Worm (Caenorhabditis elegans) whole organism, L2 larva: ENCODE measurements around the gene W07G4.1.

Source experiments
- C34F6.9 ChIP-seq: fragments of 150-350 bp; optimal IDR thresholded peaks from 2 replicates; lab custom pipeline; 2014; ENCODE audit warnings: missing biosample characterization, missing genetic modification characterization
- R02D3.7 ChIP-seq: fragments of 150-350 bp; optimal IDR thresholded peaks from 2 replicates; lab custom pipeline; 2014; ENCODE audit warnings: missing biosample characterization, missing genetic modification characterization
- Y55F3AM.14 ChIP-seq: fragments of 200-800 bp; sonication (Bioruptor generic); optimal IDR thresholded peaks from 2 replicates; lab custom pipeline; 2018; ENCODE audit warnings: mild to moderate bottlenecking, missing genetic modification characterization, missing compliant biosample characterization
- ZK546.5 ChIP-seq: sonication (generic microtip); optimal IDR thresholded peaks from 2 replicates; lab custom pipeline; 2017; ENCODE audit warnings: missing biosample characterization, missing genetic modification characterization
- alr-1 ChIP-seq: fragments of 150-350 bp; optimal IDR thresholded peaks from 2 replicates; lab custom pipeline; 2014; ENCODE audit warnings: missing biosample characterization, missing genetic modification characterization
- aly-2 ChIP-seq: fragments of 150-350 bp; optimal IDR thresholded peaks from 2 replicates; lab custom pipeline; 2014; ENCODE audit warnings: missing biosample characterization, missing genetic modification characterization
- ama-1 ChIP-seq: fragments of 150-350 bp; optimal IDR thresholded peaks from 2 replicates; lab custom pipeline; 2018; ENCODE audit warnings: inconsistent platforms
- blmp-1 ChIP-seq: sonication (generic microtip); optimal IDR thresholded peaks from 2 replicates; lab custom pipeline; 2017; ENCODE audit warnings: missing genetic modification characterization, mild to moderate bottlenecking, missing compliant biosample characterization, antibody characterized with exemption, moderate library complexity; ENCODE audit not compliant: insufficient read depth
- ceh-16 ChIP-seq: fragments of 150-350 bp; optimal IDR thresholded peaks from 2 replicates; lab custom pipeline; 2014; ENCODE audit warnings: missing biosample characterization, missing genetic modification characterization
- ceh-82 ChIP-seq: fragments of 150-350 bp; optimal IDR thresholded peaks from 2 replicates; lab custom pipeline; 2014; ENCODE audit warnings: missing biosample characterization, missing genetic modification characterization
- crh-2 ChIP-seq: sonication (generic microtip); optimal IDR thresholded peaks from 2 replicates; lab custom pipeline; 2017; ENCODE audit warnings: missing biosample characterization, missing genetic modification characterization
- dmd-4 ChIP-seq: sonication (generic microtip); optimal IDR thresholded peaks from 2 replicates; lab custom pipeline; 2017; ENCODE audit warnings: missing biosample characterization, missing genetic modification characterization
- elt-3 ChIP-seq: sonication (generic microtip); optimal IDR thresholded peaks from 2 replicates; lab custom pipeline; 2017; ENCODE audit warnings: missing biosample characterization, missing genetic modification characterization
- gmeb-1 ChIP-seq: fragments of 150-350 bp; optimal IDR thresholded peaks from 2 replicates; lab custom pipeline; 2014; ENCODE audit warnings: missing biosample characterization, missing genetic modification characterization
- lin-11 ChIP-seq: fragments of 150-350 bp; sonication (generic microtip); optimal IDR thresholded peaks from 2 replicates; lab custom pipeline; 2014; ENCODE audit warnings: missing biosample characterization, missing genetic modification characterization, inconsistent platforms, mixed read lengths
- lin-13 ChIP-seq: fragments of 150-350 bp; optimal IDR thresholded peaks from 2 replicates; lab custom pipeline; 2014; ENCODE audit warnings: missing biosample characterization, missing genetic modification reagents, missing genetic modification characterization
- lin-39 ChIP-seq: fragments of 150-350 bp; optimal IDR thresholded peaks from 2 replicates; lab custom pipeline; 2014; ENCODE audit warnings: missing biosample characterization, missing genetic modification reagents, missing genetic modification characterization
- lsy-2 ChIP-seq, 2 experiments: fragments of 150-350 bp in 1 of 2; sonication (generic microtip) in 1 of 2; optimal IDR thresholded peaks; 2 replicates each; lab custom pipeline; 2014 to 2017; ENCODE audit warnings: missing biosample characterization in 2 of 2, missing genetic modification characterization in 2 of 2
- mab-5 ChIP-seq: fragments of 150-350 bp; optimal IDR thresholded peaks from 2 replicates; lab custom pipeline; 2014; ENCODE audit warnings: missing biosample characterization, missing genetic modification characterization
- mbf-1 ChIP-seq: sonication (generic microtip); optimal IDR thresholded peaks from 2 replicates; lab custom pipeline; 2017; ENCODE audit warnings: missing biosample characterization, missing genetic modification characterization
- mdl-1 ChIP-seq, 2 experiments: fragments of 150-350 bp in 1 of 2; sonication (generic microtip) in 1 of 2; optimal IDR thresholded peaks; 2 replicates each; lab custom pipeline; 2017; ENCODE audit warnings: missing biosample characterization in 2 of 2, missing genetic modification characterization in 2 of 2
- nhr-10 ChIP-seq: sonication (generic microtip); optimal IDR thresholded peaks from 2 replicates; lab custom pipeline; 2017; ENCODE audit warnings: missing biosample characterization, missing genetic modification characterization
- nhr-11 ChIP-seq: fragments of 150-350 bp; optimal IDR thresholded peaks from 2 replicates; lab custom pipeline; 2014; ENCODE audit warnings: missing biosample characterization, missing genetic modification characterization
- nhr-12 ChIP-seq: fragments of 150-350 bp; optimal IDR thresholded peaks from 2 replicates; lab custom pipeline; 2014; ENCODE audit warnings: missing biosample characterization, missing genetic modification characterization
- nhr-21 ChIP-seq: fragments of 150-350 bp; optimal IDR thresholded peaks from 2 replicates; lab custom pipeline; 2014; ENCODE audit warnings: missing biosample characterization, missing genetic modification characterization
- nhr-23 ChIP-seq: fragments of 150-350 bp; optimal IDR thresholded peaks from 2 replicates; lab custom pipeline; 2014; ENCODE audit warnings: missing biosample characterization, missing genetic modification reagents, missing genetic modification characterization
- nhr-237 ChIP-seq: fragments of 150-350 bp; optimal IDR thresholded peaks from 2 replicates; lab custom pipeline; 2014; ENCODE audit warnings: missing biosample characterization, missing genetic modification characterization
- nhr-25 ChIP-seq: fragments of 150-350 bp; sonication (generic microtip); optimal IDR thresholded peaks from 3 replicates; lab custom pipeline; 2014; ENCODE audit warnings: missing biosample characterization, missing genetic modification characterization
- nhr-6 ChIP-seq: fragments of 150-350 bp; optimal IDR thresholded peaks from 2 replicates; lab custom pipeline; 2014; ENCODE audit warnings: missing biosample characterization, missing genetic modification characterization
- peb-1 ChIP-seq: fragments of 150-350 bp; optimal IDR thresholded peaks from 2 replicates; lab custom pipeline; 2014; ENCODE audit warnings: missing biosample characterization, missing genetic modification characterization
- sem-4 ChIP-seq: fragments of 150-350 bp; optimal IDR thresholded peaks from 2 replicates; lab custom pipeline; 2014; ENCODE audit warnings: missing biosample characterization, missing genetic modification reagents, missing genetic modification characterization
- sma-3 ChIP-seq: sonication (generic microtip); optimal IDR thresholded peaks from 2 replicates; lab custom pipeline; 2016; ENCODE audit warnings: missing genetic modification reagents, missing genetic modification characterization, missing compliant biosample characterization
- sma-9 ChIP-seq, 2 experiments: fragments of 150-350 bp in 1 of 2; sonication (generic microtip) in 1 of 2; optimal IDR thresholded peaks; 2 replicates each; lab custom pipeline; 2014 to 2016; ENCODE audit warnings: missing genetic modification characterization in 2 of 2, mild to moderate bottlenecking in 1 of 2, missing biosample characterization in 1 of 2, missing compliant biosample characterization in 1 of 2, missing genetic modification reagents in 1 of 2, moderate library complexity in 1 of 2
- snpc-4 ChIP-seq: fragments of 150-350 bp; optimal IDR thresholded peaks from 2 replicates; lab custom pipeline; 2014; ENCODE audit warnings: missing biosample characterization, missing genetic modification characterization
- unc-39 ChIP-seq: fragments of 150-350 bp; optimal IDR thresholded peaks from 2 replicates; lab custom pipeline; 2014; ENCODE audit warnings: missing biosample characterization, missing genetic modification characterization
- unc-62 ChIP-seq: fragments of 150-350 bp; optimal IDR thresholded peaks from 2 replicates; lab custom pipeline; 2014; ENCODE audit warnings: missing biosample characterization, missing genetic modification reagents, missing genetic modification characterization
- ztf-1 ChIP-seq: fragments of 200-800 bp; sonication (Bioruptor generic); conservative IDR thresholded peaks from 2 replicates; pipeline ENCODE4 v1.3.6; 2022; ENCODE audit warnings: missing genetic modification characterization, missing compliant biosample characterization

Gene W07G4.1

DNA sequence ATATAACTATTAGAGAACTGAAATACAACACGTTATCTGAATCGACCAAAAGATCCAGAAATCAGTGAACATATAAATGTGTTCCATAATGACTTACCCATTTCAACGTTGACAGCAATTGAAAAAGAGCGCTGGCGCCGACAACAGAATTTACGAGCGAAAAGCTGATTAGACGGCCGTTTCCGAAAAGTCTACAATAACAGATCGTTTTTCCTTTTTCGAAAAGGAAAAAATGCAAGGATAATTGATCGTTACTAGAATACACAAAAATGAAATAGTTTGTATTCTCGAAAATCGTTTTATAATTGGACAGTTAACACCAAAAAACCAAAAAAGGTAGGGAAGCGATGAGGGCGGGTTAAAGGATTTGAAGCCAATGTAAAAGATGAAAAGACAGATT, 20.3 kb downstream of the W07G4.1 start, which contains the start of gene srr-1:
Gene srr-1 (minus strand): TSS at position 101 of the 400 bp plus-strand sequence.
- TF ChIP-seq snpc-4 (no peak), unc-62 (GFP tag; lab: Kevin White, UChicago) (no peak), nhr-237 (no peak), R02D3.7 (tag; lab: Kevin White, UChicago) (no peak), nhr-11 (no peak), gmeb-1 (tag; lab: Kevin White, UChicago) (no peak), sem-4 (tag; lab: Kevin White, UChicago) (no peak), nhr-23 (tag; lab: Kevin White, UChicago) (no peak), nhr-10 (tag; lab: Kevin White, UChicago) (no peak), nhr-12 (tag; lab: Kevin White, UChicago) (no peak), mdl-1 (tag; optimal IDR thresholded peaks at IDR 0.05; lab: Kevin White, UChicago) (no peak), ceh-82 (tag; lab: Kevin White, UChicago) (no peak), ama-1 (lab: Kevin White, UChicago) (no peak), nhr-21 (tag; lab: Kevin White, UChicago) (no peak), nhr-25 (tag; lab: Kevin White, UChicago) (no peak), alr-1 (tag; lab: Kevin White, UChicago) (no peak), Y55F3AM.14 (GFP tag; lab: Kevin White, UChicago) (no peak), ztf-1 (GFP tag; lab: Robert Waterston, UW) (no peak), crh-2 (tag; lab: Kevin White, UChicago) (no peak), lin-11 (no peak)

DNA sequence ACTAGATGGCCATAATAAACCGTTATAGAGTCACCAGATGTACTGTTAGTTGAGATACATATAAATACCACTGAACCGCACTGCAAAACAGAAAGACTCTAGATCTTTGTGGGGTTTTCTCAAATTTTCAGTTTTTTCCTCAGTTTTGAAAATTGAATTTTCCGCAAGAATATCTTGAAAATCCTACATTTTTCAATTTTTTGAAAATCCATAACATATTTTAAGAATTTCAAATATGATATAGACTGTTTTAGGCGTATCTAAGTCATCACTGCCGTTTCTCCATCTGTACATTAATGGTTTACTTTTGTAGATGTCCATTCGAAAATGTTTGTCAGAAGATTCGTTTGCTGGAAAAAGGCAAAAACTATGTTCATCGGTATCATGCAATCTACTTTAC, 28.5 kb downstream of the W07G4.1 start, which contains the start of gene F42E8.1:
Gene F42E8.1 (plus strand): TSS at position 301 of the 400 bp plus-strand sequence.
- TF ChIP-seq mab-5 (tag; lab: Kevin White, UChicago) (no peak), nhr-6 (no peak), peb-1 (tag; lab: Kevin White, UChicago) (no peak), nhr-21 (tag; lab: Kevin White, UChicago) (no peak), gmeb-1 (tag; lab: Kevin White, UChicago) (no peak), nhr-23 (tag; lab: Kevin White, UChicago) (no peak), unc-39 (tag; lab: Kevin White, UChicago) (no peak), nhr-11 (no peak), nhr-25 (tag; lab: Kevin White, UChicago) (no peak), ceh-82 (tag; lab: Kevin White, UChicago) (no peak), aly-2 (tag; lab: Kevin White, UChicago) (no peak), sma-9 (GFP tag; optimal IDR thresholded peaks at IDR 0.05; lab: Kevin White, UChicago) (no peak), sma-9 (tag; optimal IDR thresholded peaks at IDR 0.05; lab: Kevin White, UChicago) (no peak), ZK546.5 (no peak), lsy-2 (tag; optimal IDR thresholded peaks at IDR 0.05; lab: Kevin White, UChicago) (no peak), nhr-12 (tag; lab: Kevin White, UChicago) (no peak), lin-13 (no peak), blmp-1 (tag; lab: Kevin White, UChicago) (no peak)

DNA sequence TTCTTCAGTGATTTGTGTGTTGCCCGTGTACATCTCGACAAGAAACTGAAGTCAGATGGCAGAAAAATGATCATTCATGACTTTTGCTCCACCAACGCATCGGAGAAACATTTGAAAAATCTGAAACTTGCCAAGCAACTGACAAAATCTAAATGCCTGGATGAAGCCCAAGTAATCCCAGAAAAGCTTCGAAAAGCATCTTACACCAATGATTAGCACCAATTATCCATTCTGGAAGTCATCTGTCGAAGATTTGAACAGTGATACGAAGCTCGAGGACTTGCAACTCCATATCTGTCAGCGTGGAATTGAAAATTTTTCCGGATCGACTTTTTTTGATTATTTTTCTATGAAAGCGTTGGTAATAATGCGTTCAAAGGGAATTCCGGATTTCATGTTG, 30.1 kb downstream of the W07G4.1 start:
- TF ChIP-seq C34F6.9 (tag; lab: Kevin White, UChicago) (no peak), mbf-1 (tag; lab: Kevin White, UChicago) (no peak)

DNA sequence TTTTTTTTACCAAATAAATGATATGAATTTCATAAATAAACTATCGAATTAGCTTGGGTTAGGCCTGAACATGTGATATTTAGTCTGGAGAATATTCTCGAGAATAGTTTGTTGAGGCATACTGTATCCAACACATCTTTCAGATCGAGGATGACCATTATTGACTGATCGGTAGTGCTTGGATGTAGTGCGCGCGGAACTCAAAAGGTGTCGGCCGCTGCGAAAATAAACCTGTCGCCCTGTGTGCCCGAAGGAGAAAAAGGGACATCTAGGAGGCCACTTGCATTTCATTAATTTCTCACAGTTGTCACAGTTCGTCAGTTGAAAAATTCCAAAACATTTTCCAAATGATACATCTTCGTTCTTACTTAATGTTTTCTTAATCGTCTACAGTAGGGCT, 30.8 kb downstream of the W07G4.1 start:
- TF ChIP-seq Y55F3AM.14 (GFP tag; lab: Kevin White, UChicago) (no peak), alr-1 (tag; lab: Kevin White, UChicago) (no peak), elt-3 (no peak), ceh-16 (tag; lab: Kevin White, UChicago) (no peak), dmd-4 (tag; lab: Kevin White, UChicago) (no peak), sma-3 (GFP tag; lab: Kevin White, UChicago) (no peak), lin-39 (tag; lab: Kevin White, UChicago) (no peak), mab-5 (tag; lab: Kevin White, UChicago) (no peak), peb-1 (tag; lab: Kevin White, UChicago) (no peak), blmp-1 (tag; lab: Kevin White, UChicago) (no peak), nhr-12 (tag; lab: Kevin White, UChicago) (no peak), sma-9 (GFP tag; optimal IDR thresholded peaks at IDR 0.05; lab: Kevin White, UChicago) (no peak), sma-9 (tag; optimal IDR thresholded peaks at IDR 0.05; lab: Kevin White, UChicago) (no peak), nhr-237 (no peak), crh-2 (tag; lab: Kevin White, UChicago) (no peak)
